Fruit fly (Drosophila melanogaster): Measurements from ENCODE around the gene Zasp67.

The Zasp67 gene

dm6 chr3L:9742342-9742741 lies 55.1 kb downstream of the Zasp67 start (continued):
- TF ChIP-seq ss (GFP tag; optimal IDR thresholded peaks at IDR 0.05) (peak; percentile 33 to 37), CG8632 (GFP tag; optimal IDR thresholded peaks at IDR 0.05) (no peak), dac (GFP tag; optimal IDR thresholded peaks at IDR 0.05) (no peak), OdsH (GFP tag; optimal IDR thresholded peaks at IDR 0.05) (peak; percentile 15), CG6854 (GFP tag; optimal IDR thresholded peaks at IDR 0.05) (no peak), CG1621 (tag; optimal IDR thresholded peaks at IDR 0.05) (no peak), fd85E (GFP tag; optimal IDR thresholded peaks at IDR 0.05) (no peak), CG3032 (tag; optimal IDR thresholded peaks at IDR 0.05) (peak; percentile 83), Smox (GFP tag; optimal IDR thresholded peaks at IDR 0.05) (peak; percentile 54), CG16779 (tag; optimal IDR thresholded peaks at IDR 0.05) (no peak), CG7368 (GFP tag; optimal IDR thresholded peaks at IDR 0.05) (peak; percentile 43), Lpt (GFP tag; optimal IDR thresholded peaks at IDR 0.05) (peak; percentile 35), topi (GFP tag; optimal IDR thresholded peaks at IDR 0.05) (peak; percentile 73), CG11762 (GFP tag; optimal IDR thresholded peaks at IDR 0.05; ENCODE audit: insufficient read depth) (peak; percentile 53), CG6792 (GFP tag; optimal IDR thresholded peaks at IDR 0.05) (peak; percentile 3), CG15336 (GFP tag; IDR thresholded peaks at IDR 0.05) (peak; percentile 9; the same call in 1 of the 2 replicates)

- TF ChIP-seq esn (GFP tag; optimal IDR thresholded peaks at IDR 0.05) (peak; percentile 39), CG6792 (GFP tag; optimal IDR thresholded peaks at IDR 0.05) (peak; percentile 19), Sox102F (GFP tag; optimal IDR thresholded peaks at IDR 0.05) (no peak), CG10669 (GFP tag; optimal IDR thresholded peaks at IDR 0.05) (peak; percentile 40), CG10631 (GFP tag; optimal IDR thresholded peaks at IDR 0.05) (peak; percentile 34), CG11902 (GFP tag; optimal IDR thresholded peaks at IDR 0.05) (peak; percentile 18), Ets21C (GFP tag; optimal IDR thresholded peaks at IDR 0.05) (no peak), CG32006 (GFP tag; optimal IDR thresholded peaks at IDR 0.05) (peak; percentile 44), CG6276 (GFP tag; optimal IDR thresholded peaks at IDR 0.05) (peak; percentile 9), CG31627 (GFP tag; optimal IDR thresholded peaks at IDR 0.05) (no peak), CG8632 (GFP tag; optimal IDR thresholded peaks at IDR 0.05) (no peak), CG9139 (GFP tag; optimal IDR thresholded peaks at IDR 0.05) (no peak), cyc (GFP tag; optimal IDR thresholded peaks at IDR 0.05) (no peak), Sox15 (GFP tag; optimal IDR thresholded peaks at IDR 0.05) (no peak), CG15336 (GFP tag; IDR thresholded peaks at IDR 0.05) (peak; percentile 52), CG6163 (GFP tag; IDR thresholded peaks at IDR 0.05) (peak; percentile 46; the same call in 1 of the 3 replicates), CG3919 (GFP tag; optimal IDR thresholded peaks at IDR 0.05) (peak; percentile 54), CG4318 (GFP tag; optimal IDR thresholded peaks at IDR 0.05) (peak; percentile 10), achi (GFP tag; optimal IDR thresholded peaks at IDR 0.05) (peak; percentile 49), fkh (GFP tag; optimal IDR thresholded peaks at IDR 0.05) (no peak), ss (GFP tag; optimal IDR thresholded peaks at IDR 0.05) (no peak), dac (GFP tag; optimal IDR thresholded peaks at IDR 0.05) (no peak), net (GFP tag; optimal IDR thresholded peaks at IDR 0.05) (no peak), svp (GFP tag) (no peak), dsx (GFP tag; optimal IDR thresholded peaks at IDR 0.05; ENCODE audit: poor library complexity, severe bottlenecking) (no peak), Smox (GFP tag; optimal IDR thresholded peaks at IDR 0.05) (no peak), Hr38 (GFP tag; optimal IDR thresholded peaks at IDR 0.05) (no peak), CG11762 (GFP tag; optimal IDR thresholded peaks at IDR 0.05; ENCODE audit: insufficient read depth) (no peak), CG8319 (GFP tag; optimal IDR thresholded peaks at IDR 0.05) (no peak), Met (GFP tag; optimal IDR thresholded peaks at IDR 0.05) (no peak), OdsH (GFP tag; optimal IDR thresholded peaks at IDR 0.05) (no peak), CG3032 (tag; optimal IDR thresholded peaks at IDR 0.05) (peak; percentile 50), CG7368 (GFP tag; optimal IDR thresholded peaks at IDR 0.05) (no peak), fd59A (GFP tag; optimal IDR thresholded peaks at IDR 0.05) (no peak), CG16779 (tag; optimal IDR thresholded peaks at IDR 0.05) (no peak), vri (GFP tag; optimal IDR thresholded peaks at IDR 0.05) (no peak), topi (GFP tag; optimal IDR thresholded peaks at IDR 0.05) (peak; percentile 35), Gug (GFP tag; IDR thresholded peaks at IDR 0.05) (no peak), CG34406 (GFP tag; optimal IDR thresholded peaks at IDR 0.05) (peak; percentile 33), Sox14 (GFP tag; optimal IDR thresholded peaks at IDR 0.05) (no peak), eg (GFP tag; IDR thresholded peaks at IDR 0.05) (peak; percentile 68), Eip93F (GFP tag; optimal IDR thresholded peaks at IDR 0.05) (no peak), Ets96B (tag; optimal IDR thresholded peaks at IDR 0.05) (peak; percentile 51), lz (GFP tag; optimal IDR thresholded peaks at IDR 0.05) (peak; percentile 18)
Observed at dm6 chr3L:9739629-9740028, 57.9 kb downstream of the Zasp67 start.
